Fruit fly (Drosophila melanogaster) whole organism: Measurements from ENCODE around the gene CG17292.

Source experiments
- Dll ChIP-seq: fragments of >200 bp; optimal IDR thresholded peaks from 2 replicates; lab custom pipeline; 2017
- EcR ChIP-seq, 2 experiments: fragments of >200 bp; optimal IDR thresholded peaks; 2 replicates each; lab custom pipeline; 2017; ENCODE audit warnings: missing biosample characterization in 2 of 2, missing genetic modification characterization in 2 of 2, missing genetic modification reagents in 2 of 2
- pan ChIP-seq: fragments of >200 bp; optimal IDR thresholded peaks from 2 replicates; lab custom pipeline; 2017
- psq ChIP-seq: fragments of >200 bp; optimal IDR thresholded peaks from 2 replicates; lab custom pipeline; 2017
- usp ChIP-seq: fragments of >200 bp; optimal IDR thresholded peaks from 2 replicates; lab custom pipeline; 2017; ENCODE audit warnings: missing biosample characterization, missing genetic modification characterization, mixed read lengths

DNA sequence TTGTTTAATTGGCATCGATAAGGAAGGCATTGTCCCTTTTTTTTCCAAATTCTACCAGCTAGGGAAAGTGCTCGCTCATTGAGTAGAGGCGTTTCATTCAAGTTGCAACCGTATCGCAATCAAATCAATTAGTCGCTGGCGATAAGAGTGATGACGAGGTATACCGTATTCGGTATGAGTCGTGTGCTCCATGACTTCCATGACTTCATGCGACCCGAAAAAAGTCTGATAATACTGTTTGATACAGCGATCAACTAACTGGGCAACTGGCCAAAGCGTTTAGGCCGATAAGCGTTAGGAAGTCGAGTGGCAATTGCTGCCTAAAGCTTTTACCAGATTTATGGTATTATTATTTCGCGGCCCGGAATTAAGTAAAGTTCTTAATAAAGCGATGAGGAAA, 25.7 kb upstream of the CG17292 start:
- no peak for TF ChIP-seq usp (GFP tag; lab: Kevin White, UChicago)
- TF ChIP-seq psq (lab: Kevin White, UChicago) = no peak
- no peak for TF ChIP-seq Dll (lab: Kevin White, UChicago)
- TF ChIP-seq EcR (GFP tag; optimal IDR thresholded peaks at IDR 0.05; lab: Kevin White, UChicago) = no peak
- TF ChIP-seq pan = no peak
